Fruit fly (Drosophila melanogaster): ENCODE measurements around the gene RhoGAP5A.

Gene RhoGAP5A

DNA sequence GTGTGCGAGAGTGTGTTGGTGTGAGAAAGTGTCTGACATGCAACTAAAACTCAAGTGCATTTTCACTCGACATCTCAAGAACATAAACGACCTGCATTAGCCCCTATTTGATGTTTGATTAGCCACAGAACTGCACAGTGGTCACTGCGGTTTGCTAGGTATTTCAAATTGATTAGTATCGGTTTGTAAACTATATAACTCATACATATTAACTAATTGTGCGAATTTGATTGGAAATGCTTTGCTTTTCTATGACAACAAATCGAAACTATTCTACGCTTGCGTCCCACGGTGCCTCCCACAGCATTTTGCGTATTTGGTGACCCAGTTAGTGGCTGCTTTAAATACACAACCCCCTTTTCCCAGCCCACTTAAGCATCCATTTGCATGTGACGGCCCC, 16.1 kb upstream of the RhoGAP5A start:
- TF ChIP-seq h (optimal IDR thresholded peaks at IDR 0.05) = no peak
- no peak for TF ChIP-seq Sin3A (optimal IDR thresholded peaks at IDR 0.05)

- no peak for TF ChIP-seq ttk (optimal IDR thresholded peaks at IDR 0.05)
- no peak for TF ChIP-seq Myc (optimal IDR thresholded peaks at IDR 0.05)
- no peak for TF ChIP-seq insv (optimal IDR thresholded peaks at IDR 0.05)
- no peak for TF ChIP-seq Sin3A (optimal IDR thresholded peaks at IDR 0.05)
- no peak for TF ChIP-seq psq (optimal IDR thresholded peaks at IDR 0.05)
- no peak for TF ChIP-seq h (optimal IDR thresholded peaks at IDR 0.05)
These were observed 3.5 kb upstream of the RhoGAP5A start, which contains the start of the genes Mlc-c and Pop1 for dm6 chrX:5621893-5622803. TSS of gene Mlc-c (minus strand) at chrX:5622539. TSS of gene Pop1 (plus strand) at chrX:5622648.

dm6 chrX:5616270-5616669, 2.3 kb downstream of the RhoGAP5A start, which contains the start of gene CG34434:
TSS of gene CG34434 (minus strand) at chrX:5616370.
- TF ChIP-seq Myc (optimal IDR thresholded peaks at IDR 0.05) (no peak), insv (optimal IDR thresholded peaks at IDR 0.05) (no peak), psq (optimal IDR thresholded peaks at IDR 0.05) (no peak), h (optimal IDR thresholded peaks at IDR 0.05) (no peak)

DNA sequence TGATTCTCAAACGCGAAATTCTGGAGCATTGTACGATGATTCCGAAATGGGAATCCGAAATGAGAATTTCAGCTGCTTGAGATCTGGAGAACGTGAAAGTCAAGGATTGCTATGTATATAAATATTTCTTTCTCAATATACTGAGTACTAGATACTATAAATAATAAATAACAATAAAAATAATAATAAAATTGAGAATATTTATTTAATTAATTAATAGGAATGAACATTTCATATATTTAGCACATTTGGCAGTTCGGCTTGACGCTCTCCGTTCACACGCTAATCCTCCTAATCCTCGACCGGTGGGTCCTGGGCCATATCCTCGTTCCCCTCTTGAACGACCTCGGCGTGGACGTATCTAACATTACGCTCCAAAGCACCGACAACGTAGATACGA, 4.2 kb downstream of the RhoGAP5A start, which contains the start of gene CG34435:
CG34435 (minus strand) TSS at position 101 of the 400 bp plus-strand sequence.
- no peak for TF ChIP-seq ttk (optimal IDR thresholded peaks at IDR 0.05)
- no peak for TF ChIP-seq Sin3A (optimal IDR thresholded peaks at IDR 0.05)
- no peak for TF ChIP-seq h (optimal IDR thresholded peaks at IDR 0.05)
- TF ChIP-seq insv (optimal IDR thresholded peaks at IDR 0.05) = no peak
- no peak for TF ChIP-seq psq (optimal IDR thresholded peaks at IDR 0.05)
- TF ChIP-seq Myc (optimal IDR thresholded peaks at IDR 0.05) = no peak

dm6 chrX:5612977-5613376, 5.6 kb downstream of the RhoGAP5A start:
- TF ChIP-seq psq (optimal IDR thresholded peaks at IDR 0.05) (no peak), Sin3A (optimal IDR thresholded peaks at IDR 0.05) (no peak), Myc (optimal IDR thresholded peaks at IDR 0.05) (no peak), ttk (optimal IDR thresholded peaks at IDR 0.05) (no peak)

- TF ChIP-seq Myc (optimal IDR thresholded peaks at IDR 0.05) (no peak), Sin3A (optimal IDR thresholded peaks at IDR 0.05) (no peak), ttk (optimal IDR thresholded peaks at IDR 0.05) (no peak), h (optimal IDR thresholded peaks at IDR 0.05) (no peak), insv (optimal IDR thresholded peaks at IDR 0.05) (no peak), psq (optimal IDR thresholded peaks at IDR 0.05) (no peak)
These were observed 10.1 kb downstream of the RhoGAP5A start for dm6 chrX:5608472-5608871.

DNA sequence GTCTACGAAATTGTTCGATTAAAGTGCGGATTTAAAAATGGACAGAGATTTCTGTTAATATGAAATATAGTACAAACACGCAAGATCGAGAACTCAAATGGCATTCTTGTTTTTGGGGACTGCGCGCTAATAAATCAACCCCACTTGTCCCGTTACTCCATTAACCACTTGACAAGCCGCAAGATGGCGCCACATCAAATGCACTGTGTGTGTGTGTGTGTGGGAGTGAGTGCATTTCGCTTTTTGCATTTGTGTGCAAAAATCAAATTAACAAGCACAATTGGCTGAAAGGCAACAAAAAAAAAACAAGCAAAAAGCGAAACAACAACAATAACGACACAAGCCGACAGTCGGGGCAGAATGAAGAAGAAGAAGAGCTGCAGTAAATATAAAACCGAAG, 11.0 kb downstream of the RhoGAP5A start:
- TF ChIP-seq ttk (optimal IDR thresholded peaks at IDR 0.05) (no peak), psq (optimal IDR thresholded peaks at IDR 0.05) (no peak), h (optimal IDR thresholded peaks at IDR 0.05) (no peak), Myc (optimal IDR thresholded peaks at IDR 0.05) (no peak), Sin3A (optimal IDR thresholded peaks at IDR 0.05) (no peak), insv (optimal IDR thresholded peaks at IDR 0.05) (no peak)

dm6 chrX:5606324-5606723, 12.3 kb downstream of the RhoGAP5A start:
- no peak for TF ChIP-seq insv (optimal IDR thresholded peaks at IDR 0.05)
- no peak for TF ChIP-seq Sin3A (optimal IDR thresholded peaks at IDR 0.05)
- TF ChIP-seq Myc (optimal IDR thresholded peaks at IDR 0.05) = no peak
- TF ChIP-seq psq (optimal IDR thresholded peaks at IDR 0.05) = no peak
- TF ChIP-seq ttk (optimal IDR thresholded peaks at IDR 0.05) = no peak
- TF ChIP-seq h (optimal IDR thresholded peaks at IDR 0.05) = no peak

dm6 chrX:5604181-5604580, 14.4 kb downstream of the RhoGAP5A start:
- no peak for TF ChIP-seq ttk (optimal IDR thresholded peaks at IDR 0.05)
- no peak for TF ChIP-seq psq (optimal IDR thresholded peaks at IDR 0.05)
- TF ChIP-seq Sin3A (optimal IDR thresholded peaks at IDR 0.05) = no peak
- TF ChIP-seq h (optimal IDR thresholded peaks at IDR 0.05) = no peak
- TF ChIP-seq insv (optimal IDR thresholded peaks at IDR 0.05) = no peak
- TF ChIP-seq Myc (optimal IDR thresholded peaks at IDR 0.05) = no peak

dm6 chrX:5603009-5603408, 15.6 kb downstream of the RhoGAP5A start:
- no peak for TF ChIP-seq ttk (optimal IDR thresholded peaks at IDR 0.05)
- no peak for TF ChIP-seq Sin3A (optimal IDR thresholded peaks at IDR 0.05)
- no peak for TF ChIP-seq insv (optimal IDR thresholded peaks at IDR 0.05)
- TF ChIP-seq psq (optimal IDR thresholded peaks at IDR 0.05) = no peak
- no peak for TF ChIP-seq Myc (optimal IDR thresholded peaks at IDR 0.05)
- TF ChIP-seq h (optimal IDR thresholded peaks at IDR 0.05) = no peak

DNA sequence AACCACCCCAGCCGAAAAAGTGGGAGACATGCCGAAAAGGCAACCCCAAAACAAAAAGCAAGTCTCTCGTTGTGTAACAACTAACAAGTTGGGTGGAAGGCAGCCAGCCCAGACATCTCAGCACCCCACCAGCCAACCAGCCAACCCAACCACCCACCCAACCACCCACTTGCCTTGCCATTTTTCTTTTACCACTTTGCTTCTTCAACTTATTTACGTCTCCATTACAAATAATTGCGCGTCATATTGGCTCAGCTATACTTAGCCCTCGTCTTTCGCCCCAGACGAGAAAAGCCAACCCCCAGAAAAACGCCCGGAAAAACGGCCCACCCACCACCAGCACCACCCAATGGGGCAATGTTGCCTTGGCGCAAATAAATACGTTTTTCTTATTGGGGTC, 16.3 kb downstream of the RhoGAP5A start:
- TF ChIP-seq insv (optimal IDR thresholded peaks at IDR 0.05) = no peak

DNA sequence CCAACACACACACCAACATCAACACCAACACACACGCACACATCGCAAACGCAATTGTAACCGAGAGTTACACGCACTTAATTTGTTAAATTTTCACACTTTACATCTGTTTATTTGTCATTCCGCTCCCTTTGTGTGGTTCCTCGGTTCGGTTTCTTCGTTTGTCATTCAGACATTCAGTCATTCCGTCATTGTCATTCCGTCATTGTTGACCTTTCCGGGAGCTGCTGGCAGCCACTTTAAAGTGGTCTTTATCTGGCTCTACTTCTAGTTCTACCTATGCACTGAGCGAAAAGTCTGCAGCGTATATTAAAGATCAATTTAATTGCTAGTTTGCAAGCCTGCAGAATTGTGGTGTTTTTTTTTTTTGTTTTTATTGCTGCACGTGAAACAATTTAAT, 22.1 kb downstream of the RhoGAP5A start:
- no peak for TF ChIP-seq Sin3A (optimal IDR thresholded peaks at IDR 0.05)
- TF ChIP-seq psq (optimal IDR thresholded peaks at IDR 0.05) = no peak
- no peak for TF ChIP-seq h (optimal IDR thresholded peaks at IDR 0.05)
- no peak for TF ChIP-seq Myc (optimal IDR thresholded peaks at IDR 0.05)
- TF ChIP-seq ttk (optimal IDR thresholded peaks at IDR 0.05) = no peak
- TF ChIP-seq insv (optimal IDR thresholded peaks at IDR 0.05) = no peak

- TF ChIP-seq Sin3A (optimal IDR thresholded peaks at IDR 0.05) = no peak
- TF ChIP-seq Myc (optimal IDR thresholded peaks at IDR 0.05) = no peak
- TF ChIP-seq ttk (optimal IDR thresholded peaks at IDR 0.05) = no peak
- no peak for TF ChIP-seq psq (optimal IDR thresholded peaks at IDR 0.05)
- no peak for TF ChIP-seq h (optimal IDR thresholded peaks at IDR 0.05)
- TF ChIP-seq insv (optimal IDR thresholded peaks at IDR 0.05) = no peak
These were observed 24.7 kb downstream of the RhoGAP5A start, which contains the start of gene Vsx1 for dm6 chrX:5593868-5594267. TSS of gene Vsx1 (plus strand) at chrX:5594255.
